Worm (Caenorhabditis elegans): ENCODE results near the gene C18D4.12.

Gene C18D4.12

ce11 chrV:17558377-17558776 lies 28.0 kb upstream of the C18D4.12 start, which contains the start of gene fbxa-174:
Gene fbxa-174 (minus strand): TSS chrV:17558477.
- no peak for TF ChIP-seq aly-2 (tag; optimal IDR thresholded peaks at IDR 0.05)
- TF ChIP-seq ztf-11 (tag; optimal IDR thresholded peaks at IDR 0.05): no peak
- no peak for TF ChIP-seq ZK546.5 (tag; optimal IDR thresholded peaks at IDR 0.05)
- TF ChIP-seq elt-2 (tag; optimal IDR thresholded peaks at IDR 0.05): no peak
- no peak for TF ChIP-seq pha-4 (tag; optimal IDR thresholded peaks at IDR 0.05)
- no peak for TF ChIP-seq nhr-11 (tag; optimal IDR thresholded peaks at IDR 0.05)
- TF ChIP-seq lin-15B (tag; optimal IDR thresholded peaks at IDR 0.05): no peak
- no peak for TF ChIP-seq nhr-23 (tag; optimal IDR thresholded peaks at IDR 0.05)
- no peak for TF ChIP-seq ceh-16 (tag; optimal IDR thresholded peaks at IDR 0.05)
- TF ChIP-seq nhr-12 (tag; optimal IDR thresholded peaks at IDR 0.05): no peak

DNA sequence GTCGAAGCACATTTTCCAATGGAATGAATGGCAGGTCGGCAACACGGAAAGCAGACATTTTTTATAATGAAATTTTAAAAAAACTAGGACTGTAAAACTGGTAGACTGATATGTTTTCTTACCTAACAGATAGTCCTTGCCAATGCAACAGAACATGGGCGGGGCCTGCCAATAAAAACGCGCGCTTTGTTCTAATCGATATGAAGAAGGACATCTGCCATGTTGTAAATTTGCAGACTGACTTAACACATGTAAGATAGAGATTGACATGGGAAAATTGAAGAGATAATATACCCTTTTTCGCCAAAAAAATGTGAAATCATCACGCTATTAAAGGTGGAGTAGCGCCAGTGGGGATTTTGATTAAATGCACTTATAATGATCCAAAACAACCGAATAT lies 22.4 kb upstream of the C18D4.12 start, which contains the start of gene C38D9.8:
TSS of gene C38D9.8 (minus strand) at position 101 of the 400 bp plus-strand sequence.
- TF ChIP-seq nhr-67 (tag; optimal IDR thresholded peaks at IDR 0.05): no peak
- no peak for TF ChIP-seq R02D3.7 (tag; optimal IDR thresholded peaks at IDR 0.05)
- no peak for TF ChIP-seq unc-39 (tag; optimal IDR thresholded peaks at IDR 0.05)
- TF ChIP-seq nhr-12 (tag; optimal IDR thresholded peaks at IDR 0.05): no peak
- no peak for TF ChIP-seq unc-62 (GFP tag; optimal IDR thresholded peaks at IDR 0.05)
- no peak for TF ChIP-seq ceh-28 (tag; optimal IDR thresholded peaks at IDR 0.05)
- no peak for TF ChIP-seq aly-2 (tag; optimal IDR thresholded peaks at IDR 0.05)
- no peak for TF ChIP-seq ama-1 (optimal IDR thresholded peaks at IDR 0.05)
- no peak for TF ChIP-seq pqm-1 (tag; optimal IDR thresholded peaks at IDR 0.05)
- no peak for TF ChIP-seq ZK546.5 (tag; optimal IDR thresholded peaks at IDR 0.05)
- no peak for TF ChIP-seq ztf-11 (tag; optimal IDR thresholded peaks at IDR 0.05)
- no peak for TF ChIP-seq eor-1 (tag; optimal IDR thresholded peaks at IDR 0.05)
- no peak for TF ChIP-seq tbx-2 (tag; optimal IDR thresholded peaks at IDR 0.05)

- TF ChIP-seq ztf-4 (tag; optimal IDR thresholded peaks at IDR 0.05): no peak
- TF ChIP-seq nhr-237 (tag; optimal IDR thresholded peaks at IDR 0.05): no peak
- TF ChIP-seq ama-1 (optimal IDR thresholded peaks at IDR 0.05): no peak
- no peak for TF ChIP-seq nhr-28 (tag; optimal IDR thresholded peaks at IDR 0.05)
- no peak for TF ChIP-seq nhr-67 (tag; optimal IDR thresholded peaks at IDR 0.05)
- TF ChIP-seq eor-1 (tag; optimal IDR thresholded peaks at IDR 0.05): no peak
- TF ChIP-seq nhr-77 (tag; optimal IDR thresholded peaks at IDR 0.05): no peak
- TF ChIP-seq nhr-23 (tag; optimal IDR thresholded peaks at IDR 0.05): no peak
- no peak for TF ChIP-seq elt-1 (tag; optimal IDR thresholded peaks at IDR 0.05)
- no peak for TF ChIP-seq ceh-9 (tag; optimal IDR thresholded peaks at IDR 0.05)
- no peak for TF ChIP-seq fos-1 (tag; optimal IDR thresholded peaks at IDR 0.05)
These were observed 21.0 kb upstream of the C18D4.12 start for ce11 chrV:17551396-17551795.

ce11 chrV:17549362-17549761 lies 19.0 kb upstream of the C18D4.12 start, which contains the start of gene fbxa-176:
Gene fbxa-176 (plus strand): TSS chrV:17549675.
- no peak for TF ChIP-seq egl-5 (tag; optimal IDR thresholded peaks at IDR 0.05)
- TF ChIP-seq elt-2 (tag; optimal IDR thresholded peaks at IDR 0.05): peak; percentile 63
- peak; percentile 33 for TF ChIP-seq pqm-1 (tag; optimal IDR thresholded peaks at IDR 0.05)

DNA sequence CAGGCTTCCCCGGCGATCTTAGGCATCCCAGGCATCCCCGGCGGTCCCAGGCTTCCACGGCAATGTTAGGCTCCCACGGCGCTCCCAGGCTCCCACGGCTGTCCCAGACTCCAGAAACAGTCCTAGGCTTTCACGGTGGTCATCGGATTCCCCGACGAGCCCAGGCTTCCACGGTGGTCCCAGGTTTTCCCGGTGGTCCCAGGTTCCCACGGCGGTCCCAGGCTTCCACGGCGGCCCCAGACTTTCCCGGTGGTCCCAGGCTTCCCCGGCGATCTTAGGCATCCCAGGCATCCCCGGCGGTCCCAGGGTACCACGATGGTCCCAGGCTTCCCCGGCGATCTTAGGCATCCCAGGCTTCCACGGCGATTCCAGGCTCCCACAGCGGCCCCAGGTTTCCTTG lies 18.2 kb upstream of the C18D4.12 start:
- TF ChIP-seq fkh-10 (GFP tag; optimal IDR thresholded peaks at IDR 0.05) (no peak), snpc-4 (tag; optimal IDR thresholded peaks at IDR 0.05) (no peak), elt-2 (tag; optimal IDR thresholded peaks at IDR 0.05) (no peak), nhr-76 (tag; optimal IDR thresholded peaks at IDR 0.05) (no peak), ztf-11 (tag; optimal IDR thresholded peaks at IDR 0.05) (no peak), lin-39 (tag; optimal IDR thresholded peaks at IDR 0.05) (no peak), ceh-16 (tag; optimal IDR thresholded peaks at IDR 0.05) (no peak), elt-3 (tag; optimal IDR thresholded peaks at IDR 0.05) (no peak), eor-1 (tag; optimal IDR thresholded peaks at IDR 0.05) (no peak), elt-1 (tag; optimal IDR thresholded peaks at IDR 0.05) (no peak), nhr-237 (tag; optimal IDR thresholded peaks at IDR 0.05) (no peak), ama-1 (optimal IDR thresholded peaks at IDR 0.05) (no peak), sea-2 (GFP tag; optimal IDR thresholded peaks at IDR 0.05) (no peak), pqm-1 (tag; optimal IDR thresholded peaks at IDR 0.05) (no peak), nhr-28 (tag; optimal IDR thresholded peaks at IDR 0.05) (no peak), egl-5 (tag; optimal IDR thresholded peaks at IDR 0.05) (no peak), zag-1 (tag; optimal IDR thresholded peaks at IDR 0.05) (no peak), jun-1 (tag; optimal IDR thresholded peaks at IDR 0.05) (no peak)
